Worm (Caenorhabditis elegans) whole organism, mixed stage, embryonic: Measurements from ENCODE around the gene Y17G7B.22.

Source experiments
- drap-1 ChIP-seq: fragments of 200-800 bp; sonication (Bioruptor generic); optimal IDR thresholded peaks from 3 replicates; lab custom pipeline; 2018; ENCODE audit warnings: mild to moderate bottlenecking, missing genetic modification characterization, missing compliant biosample characterization
- pha-4 ChIP-seq: fragments of 150-350 bp; optimal IDR thresholded peaks from 2 replicates; lab custom pipeline; 2018; ENCODE audit warnings: missing biosample characterization, missing genetic modification reagents, missing genetic modification characterization
- snpc-4 ChIP-seq: fragments of 150-350 bp; optimal IDR thresholded peaks from 2 replicates; lab custom pipeline; 2014; ENCODE audit warnings: missing biosample characterization, missing genetic modification characterization
- unc-62 ChIP-seq: fragments of 150-350 bp; optimal IDR thresholded peaks from 2 replicates; lab custom pipeline; 2014; ENCODE audit warnings: missing biosample characterization, missing genetic modification reagents, missing genetic modification characterization

DNA sequence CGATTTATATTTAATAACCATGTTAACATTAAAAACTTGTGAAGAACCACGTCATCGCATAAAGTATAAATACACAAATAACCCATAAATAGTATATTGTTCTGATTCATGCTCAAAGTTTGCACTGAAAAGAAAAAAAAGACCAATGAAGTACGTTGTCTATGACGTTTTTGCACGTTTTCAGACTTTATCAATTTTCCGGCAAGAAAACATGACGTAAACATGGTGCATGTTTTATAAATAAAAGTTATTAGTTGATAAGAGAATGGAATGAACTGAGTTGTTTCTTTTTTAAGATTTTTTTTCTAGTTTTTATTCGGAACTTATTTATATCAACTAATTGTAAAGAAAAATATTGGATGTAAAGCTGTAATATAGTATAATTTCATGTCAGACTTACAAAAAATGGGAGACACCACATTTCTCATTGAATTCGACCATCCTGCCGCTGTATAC lies 3.1 kb upstream of the Y17G7B.22 start, which contains the start of gene arrd-8:
- no peak for TF ChIP-seq unc-62 (GFP tag; lab: Kevin White, UChicago)
- no peak for TF ChIP-seq snpc-4
- TF ChIP-seq pha-4 (tag; lab: Kevin White, UChicago): no peak
- no peak for TF ChIP-seq drap-1 (GFP tag; lab: Kevin White, UChicago)
